Worm (Caenorhabditis elegans): ENCODE data around the gene H02F09.3.
A peak's percentile ranks its signal among the peaks of the same experiment; 100 is the strongest.

DNA sequence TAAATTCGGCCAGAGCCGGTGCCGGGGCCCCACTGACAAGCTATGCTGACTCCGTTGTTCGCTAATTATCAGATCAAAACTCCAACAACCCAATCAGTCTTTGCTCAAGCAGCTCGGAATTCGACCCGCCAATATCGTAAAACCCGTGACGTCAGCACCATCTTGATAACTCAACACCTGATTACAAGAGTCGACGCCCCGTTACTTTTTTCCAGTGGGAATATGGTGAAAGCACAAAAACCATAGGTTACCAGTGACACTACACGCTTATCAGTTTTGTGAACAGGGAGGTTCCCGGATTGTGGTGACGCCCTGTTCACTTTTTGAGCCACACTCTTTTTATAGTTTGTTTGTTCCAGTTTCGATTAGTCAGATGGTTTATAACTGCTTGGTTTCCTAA lies 27.4 kb upstream of the H02F09.3 start:
- TF ChIP-seq snpc-4 (tag; optimal IDR thresholded peaks at IDR 0.05): no peak
- no peak for TF ChIP-seq nhr-67 (tag; optimal IDR thresholded peaks at IDR 0.05)
- no peak for TF ChIP-seq nhr-28 (tag; optimal IDR thresholded peaks at IDR 0.05)
- no peak for TF ChIP-seq nhr-77 (tag; optimal IDR thresholded peaks at IDR 0.05)
- no peak for TF ChIP-seq nhr-11 (tag; optimal IDR thresholded peaks at IDR 0.05)
- TF ChIP-seq fkh-2 (tag; optimal IDR thresholded peaks at IDR 0.05): no peak
- TF ChIP-seq ama-1 (optimal IDR thresholded peaks at IDR 0.05): no peak
- no peak for TF ChIP-seq nhr-12 (tag; optimal IDR thresholded peaks at IDR 0.05)
- TF ChIP-seq elt-1 (tag; optimal IDR thresholded peaks at IDR 0.05): no peak
- TF ChIP-seq pqm-1 (tag; optimal IDR thresholded peaks at IDR 0.05): peak; percentile 87

All from whole organism, L3 larva.